Fruit fly (Drosophila melanogaster) whole organism, embryonic: ENCODE measurements around the gene AP-2mu.

Experiments
- Atf6 ChIP-seq: fragments of 200-800 bp; sonication (Bioruptor generic); IDR thresholded peaks from 2 replicates; pipeline ENCODE4 v1.3.6; 2022; ENCODE audit warnings: missing biosample characterization, missing genetic modification characterization
- B-H1 ChIP-seq: fragments of 200-800 bp; sonication (Bioruptor generic); IDR thresholded peaks from 3 replicates; pipeline ENCODE4 v1.3.6; 2022; ENCODE audit warnings: missing biosample characterization, missing genetic modification characterization
- Bdp1 ChIP-seq: fragments of 200-800 bp; sonication (Bioruptor generic); optimal IDR thresholded peaks from 3 replicates; lab custom pipeline; 2016; ENCODE audit warnings: missing biosample characterization, missing genetic modification characterization
- Bgb ChIP-seq: fragments of 200-800 bp; sonication (Bioruptor generic); IDR thresholded peaks from 2 replicates; pipeline ENCODE4 v1.3.6; 2022; ENCODE audit warnings: missing biosample characterization, missing genetic modification characterization; ENCODE audit not compliant: partially characterized antibody
- CG10267 ChIP-seq: fragments of 200-800 bp; sonication (Bioruptor generic); optimal IDR thresholded peaks from 2 replicates; lab custom pipeline; 2018; ENCODE audit warnings: missing biosample characterization, mild to moderate bottlenecking, missing genetic modification characterization, moderate library complexity
- CG10274 ChIP-seq: fragments of 200-800 bp; sonication (Bioruptor generic); optimal IDR thresholded peaks from 3 replicates; lab custom pipeline; 2017; ENCODE audit warnings: missing biosample characterization, mild to moderate bottlenecking, missing genetic modification characterization
- CG11560 ChIP-seq: fragments of 200-800 bp; sonication (Bioruptor generic); IDR thresholded peaks from 3 replicates; pipeline ENCODE4 v1.3.6; 2022; ENCODE audit warnings: missing biosample characterization, missing genetic modification characterization
- CG12391 ChIP-seq: fragments of 200-800 bp; sonication (Bioruptor generic); optimal IDR thresholded peaks from 3 replicates; lab custom pipeline; 2018; ENCODE audit warnings: missing biosample characterization, mild to moderate bottlenecking, missing genetic modification characterization, moderate library complexity
- CG12659 ChIP-seq: fragments of 200-800 bp; sonication (Bioruptor generic); optimal IDR thresholded peaks from 3 replicates; lab custom pipeline; 2017; ENCODE audit warnings: mild to moderate bottlenecking, missing biosample characterization, missing genetic modification reagents, missing genetic modification characterization
- CG12769 ChIP-seq: fragments of 200-800 bp; sonication (Bioruptor generic); optimal IDR thresholded peaks from 2 replicates; lab custom pipeline; 2019; ENCODE audit warnings: missing biosample characterization, mild to moderate bottlenecking, missing genetic modification characterization, moderate library complexity
- CG13624 ChIP-seq: fragments of 200-800 bp; sonication (Bioruptor generic); optimal IDR thresholded peaks from 2 replicates; lab custom pipeline; 2016; ENCODE audit warnings: missing biosample characterization, missing genetic modification characterization
- CG15011 ChIP-seq: fragments of 200-800 bp; sonication (Bioruptor generic); optimal IDR thresholded peaks from 3 replicates; lab custom pipeline; 2018; ENCODE audit warnings: missing biosample characterization, mild to moderate bottlenecking, missing genetic modification characterization
- CG16779 ChIP-seq: fragments of 200-800 bp; sonication (Bioruptor generic); IDR thresholded peaks from 2 replicates; pipeline ENCODE4 v1.3.6; 2022; ENCODE audit warnings: missing biosample characterization, missing genetic modification characterization
- CG17568 ChIP-seq: fragments of 200-800 bp; sonication (Bioruptor generic); optimal IDR thresholded peaks from 2 replicates; lab custom pipeline; 2018; ENCODE audit warnings: missing biosample characterization, mild to moderate bottlenecking, missing genetic modification characterization, moderate library complexity
- CG18262 ChIP-seq: fragments of 200-800 bp; optimal IDR thresholded peaks from 3 replicates; lab custom pipeline; 2019; ENCODE audit warnings: missing biosample characterization, mild to moderate bottlenecking, missing genetic modification characterization, moderate library complexity
- CG2712 ChIP-seq: fragments of 200-800 bp; optimal IDR thresholded peaks from 3 replicates; lab custom pipeline; 2019; ENCODE audit warnings: missing biosample characterization, mild to moderate bottlenecking, missing genetic modification characterization, moderate library complexity
- CG30403 ChIP-seq: fragments of 200-800 bp; sonication (Bioruptor generic); optimal IDR thresholded peaks from 3 replicates; lab custom pipeline; 2016; ENCODE audit warnings: missing biosample characterization, missing genetic modification characterization
- CG31441 ChIP-seq: fragments of 200-800 bp; sonication (Bioruptor generic); IDR thresholded peaks from 2 replicates; pipeline ENCODE4 v1.3.6; 2022; ENCODE audit warnings: missing biosample characterization, missing genetic modification characterization
- CG3281 ChIP-seq: fragments of 200-800 bp; sonication (Bioruptor generic); optimal IDR thresholded peaks from 3 replicates; lab custom pipeline; 2017; ENCODE audit warnings: missing biosample characterization, mild to moderate bottlenecking, missing genetic modification characterization
- CG4360 ChIP-seq: fragments of 200-800 bp; sonication (Bioruptor generic); IDR thresholded peaks from 2 replicates; pipeline ENCODE4 v1.3.6; 2022; ENCODE audit warnings: missing biosample characterization, missing genetic modification characterization
- CG4707 ChIP-seq: fragments of 200-800 bp; sonication (Bioruptor generic); optimal IDR thresholded peaks from 2 replicates; lab custom pipeline; 2018; ENCODE audit warnings: missing biosample characterization, mild to moderate bottlenecking, missing genetic modification characterization, moderate library complexity
- CTCF ChIP-seq: fragments of 200-800 bp; sonication (Bioruptor generic); optimal IDR thresholded peaks from 2 replicates; lab custom pipeline; 2017; ENCODE audit warnings: missing biosample characterization, mild to moderate bottlenecking, missing genetic modification characterization, moderate library complexity
- CoRest ChIP-seq: fragments of 200-800 bp; sonication (Bioruptor generic); optimal IDR thresholded peaks from 3 replicates; lab custom pipeline; 2018; ENCODE audit warnings: missing biosample characterization, mild to moderate bottlenecking, missing genetic modification characterization, moderate library complexity
- Elba2 ChIP-seq: fragments of 200-800 bp; sonication (Bioruptor generic); optimal IDR thresholded peaks from 3 replicates; lab custom pipeline; 2016; ENCODE audit warnings: missing biosample characterization, missing genetic modification characterization
- H2.0 ChIP-seq: fragments of 200-800 bp; sonication (Bioruptor generic); IDR thresholded peaks from 2 replicates; pipeline ENCODE4 v1.3.6; 2022; ENCODE audit warnings: missing biosample characterization, missing genetic modification characterization
- HLH3B ChIP-seq: fragments of 200-800 bp; sonication (Bioruptor generic); IDR thresholded peaks from 2 replicates; pipeline ENCODE4 v1.3.6; 2022; ENCODE audit warnings: missing biosample characterization, missing genetic modification characterization
- NC2β ChIP-seq: fragments of 200-800 bp; sonication (Bioruptor generic); optimal IDR thresholded peaks from 2 replicates; lab custom pipeline; 2016; ENCODE audit warnings: missing biosample characterization, missing genetic modification characterization
- NK7.1 ChIP-seq: fragments of 200-800 bp; sonication (Bioruptor generic); optimal IDR thresholded peaks from 3 replicates; lab custom pipeline; 2016; ENCODE audit warnings: missing biosample characterization, missing genetic modification characterization
- Nf-YB ChIP-seq: fragments of 200-800 bp; sonication (Bioruptor generic); optimal IDR thresholded peaks from 3 replicates; lab custom pipeline; 2019; ENCODE audit warnings: missing biosample characterization, mild to moderate bottlenecking, missing genetic modification characterization, moderate library complexity
- PHDP ChIP-seq: fragments of 200-800 bp; sonication (Bioruptor generic); optimal IDR thresholded peaks from 3 replicates; lab custom pipeline; 2018; ENCODE audit warnings: missing biosample characterization, mild to moderate bottlenecking, missing genetic modification characterization, moderate library complexity
- Scr ChIP-seq: fragments of 200-800 bp; sonication (Bioruptor generic); IDR thresholded peaks from 2 replicates; pipeline ENCODE4 v1.3.6; 2022; ENCODE audit warnings: missing biosample characterization, missing genetic modification characterization; ENCODE audit not compliant: partially characterized antibody
- Side ChIP-seq: fragments of 200-800 bp; sonication (Bioruptor generic); optimal IDR thresholded peaks from 2 replicates; lab custom pipeline; 2016; ENCODE audit warnings: missing biosample characterization, missing genetic modification characterization
- Sox102F ChIP-seq: fragments of 200-800 bp; sonication (Bioruptor generic); optimal IDR thresholded peaks from 2 replicates; lab custom pipeline; 2018; ENCODE audit warnings: missing biosample characterization, mild to moderate bottlenecking, missing genetic modification characterization, moderate library complexity
- Trl ChIP-seq, 3 experiments: fragments of >200 bp in 2 of 3; fragments of 200-800 bp in 1 of 3; sonication (Bioruptor generic) in 1 of 3; optimal IDR thresholded peaks; 2 replicates in 1 of 3; 3 replicates in 2 of 3; lab custom pipeline; 2016 to 2017; ENCODE audit warnings: missing biosample characterization in 1 of 3, missing genetic modification characterization in 1 of 3
- ato ChIP-seq: fragments of 200-800 bp; sonication (Bioruptor generic); IDR thresholded peaks from 2 replicates; pipeline ENCODE4 v1.3.6; 2022; ENCODE audit warnings: missing biosample characterization, missing genetic modification characterization; ENCODE audit not compliant: partially characterized antibody
- crc ChIP-seq: fragments of 200-800 bp; sonication (Bioruptor generic); optimal IDR thresholded peaks from 2 replicates; lab custom pipeline; 2016; ENCODE audit warnings: missing biosample characterization, missing genetic modification characterization
- dimm ChIP-seq: fragments of 200-800 bp; sonication (Bioruptor generic); IDR thresholded peaks from 2 replicates; pipeline ENCODE4 v1.3.6; 2022; ENCODE audit warnings: missing biosample characterization, missing genetic modification characterization
- dpn ChIP-seq, 2 experiments: fragments of 200-800 bp; sonication (Bioruptor generic); optimal IDR thresholded peaks; 3 replicates each; lab custom pipeline; 2016; ENCODE audit warnings: missing biosample characterization in 2 of 2, missing genetic modification characterization in 2 of 2
- exex ChIP-seq: fragments of 200-800 bp; sonication (Bioruptor generic); optimal IDR thresholded peaks from 4 replicates; lab custom pipeline; 2018; ENCODE audit warnings: missing biosample characterization, mild to moderate bottlenecking, missing genetic modification characterization, moderate library complexity
- fru ChIP-seq: fragments of >200 bp; optimal IDR thresholded peaks from 2 replicates; lab custom pipeline; 2017
- gem ChIP-seq: fragments of 200-800 bp; sonication (Bioruptor generic); optimal IDR thresholded peaks from 2 replicates; lab custom pipeline; 2019; ENCODE audit warnings: missing biosample characterization, mild to moderate bottlenecking, missing genetic modification characterization, moderate library complexity
- gsb-n ChIP-seq: fragments of 200-800 bp; sonication (Bioruptor generic); optimal IDR thresholded peaks from 3 replicates; lab custom pipeline; 2018; ENCODE audit warnings: missing biosample characterization, mild to moderate bottlenecking, missing genetic modification characterization
- h ChIP-seq: fragments of >200 bp; optimal IDR thresholded peaks from 2 replicates; lab custom pipeline; 2017
- kay ChIP-seq: fragments of 200-800 bp; sonication (Bioruptor generic); optimal IDR thresholded peaks from 2 replicates; lab custom pipeline; 2016; ENCODE audit warnings: missing biosample characterization, missing genetic modification characterization
- mld ChIP-seq: fragments of 200-800 bp; sonication (Bioruptor generic); IDR thresholded peaks from 3 replicates; pipeline ENCODE4 v1.3.6; 2022; ENCODE audit warnings: missing biosample characterization, missing genetic modification characterization; ENCODE audit not compliant: partially characterized antibody
- nmo ChIP-seq: fragments of 200-800 bp; sonication (Bioruptor generic); optimal IDR thresholded peaks from 2 replicates; lab custom pipeline; 2018; ENCODE audit warnings: missing biosample characterization, mild to moderate bottlenecking, missing genetic modification characterization, moderate library complexity
- pb ChIP-seq: fragments of 200-800 bp; sonication (Bioruptor generic); optimal IDR thresholded peaks from 3 replicates; lab custom pipeline; 2016; ENCODE audit warnings: missing biosample characterization, missing genetic modification characterization
- prd ChIP-seq, 3 experiments: fragments of >200 bp in 2 of 3; fragments of 200-800 bp in 1 of 3; sonication (Bioruptor generic) in 1 of 3; optimal IDR thresholded peaks in 2 of 3; IDR thresholded peaks in 1 of 3; 2 replicates in 2 of 3; 3 replicates in 1 of 3; pipeline versions ENCODE4 v1.3.6 to Lab custom; 2017 to 2022; ENCODE audit warnings: missing biosample characterization in 1 of 3, missing genetic modification characterization in 1 of 3
- tna ChIP-seq: fragments of 200-800 bp; sonication (Bioruptor generic); IDR thresholded peaks from 2 replicates; pipeline ENCODE4 v1.3.6; 2022; ENCODE audit warnings: missing biosample characterization, missing genetic modification characterization; ENCODE audit not compliant: partially characterized antibody

AP-2mu gene

DNA sequence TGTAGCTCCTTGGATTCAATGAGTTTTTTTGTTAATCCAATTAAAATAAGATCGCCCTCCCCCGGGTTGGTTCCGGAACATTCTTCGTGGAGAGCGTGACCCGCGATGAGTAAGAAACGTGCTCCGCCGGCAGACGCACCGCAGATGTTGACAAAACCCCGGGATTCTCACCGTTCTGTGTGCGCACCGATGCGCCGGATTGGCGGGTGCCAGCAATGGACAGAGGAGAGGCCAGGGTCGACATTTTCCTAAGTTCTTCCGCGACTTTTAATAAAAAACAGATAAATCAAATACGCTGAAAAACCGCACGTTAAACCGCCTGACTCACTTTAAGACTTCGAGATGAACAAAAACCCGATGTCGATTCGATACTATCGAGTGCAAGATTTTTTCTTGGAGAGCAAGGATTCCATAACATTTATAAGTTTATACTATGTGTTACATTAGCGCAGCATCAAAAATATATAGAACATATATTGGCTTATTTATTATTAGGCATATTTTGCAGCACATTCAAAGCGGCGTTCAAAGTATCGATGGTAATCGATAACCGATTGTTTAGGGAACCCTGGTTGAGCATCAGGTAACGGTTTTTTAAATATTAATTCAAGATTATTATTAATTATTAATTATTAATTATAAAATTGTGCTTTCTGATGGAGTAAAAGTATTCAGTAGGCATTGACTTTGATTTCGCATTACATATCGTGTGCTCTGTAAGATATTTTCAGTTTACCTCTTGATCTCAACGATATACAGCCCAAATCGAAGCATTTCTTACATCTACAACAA, 29.0 kb downstream of the AP-2mu start, which contains the start of the genes CCT1 and tHMG1 (continued):
- no peak for TF ChIP-seq CG16779 (GFP tag; lab: Robert Waterston, UW)
- no peak for TF ChIP-seq exex (tag; lab: Kevin White, UChicago)
- TF ChIP-seq CG18262, result peak; percentile 32
- TF ChIP-seq gem, result no peak
- no peak for TF ChIP-seq prd (optimal IDR thresholded peaks at IDR 0.05; lab: Kevin White, UChicago)
- TF ChIP-seq prd (GFP tag; IDR thresholded peaks at IDR 0.05; lab: Robert Waterston, UW), result no peak; the same call in 2 of the 3 replicates
- TF ChIP-seq CG15011 (GFP tag; lab: Kevin White, UChicago), result no peak
- TF ChIP-seq Scr (GFP tag; lab: Robert Waterston, UW), result peak; percentile 97
- no peak for TF ChIP-seq CG4360 (GFP tag; lab: Robert Waterston, UW)
- TF ChIP-seq Bgb (GFP tag; lab: Robert Waterston, UW), result peak; percentile 93
- TF ChIP-seq H2.0 (GFP tag; lab: Robert Waterston, UW), result no peak
- TF ChIP-seq pb, result no peak
- TF ChIP-seq fru (lab: Kevin White, UChicago), result no peak
- peak; percentile 62 for TF ChIP-seq CoRest (tag; lab: Kevin White, UChicago)
- TF ChIP-seq nmo, result peak; percentile 52
- no peak for TF ChIP-seq NK7.1 (GFP tag; lab: Kevin White, UChicago)
- no peak for TF ChIP-seq Bdp1 (GFP tag; lab: Kevin White, UChicago)
- peak; percentile 91; the same call in 2 of the 3 replicates for TF ChIP-seq mld (GFP tag; lab: Robert Waterston, UW)
- peak; percentile 73 for TF ChIP-seq CG3281
- peak; percentile 39 for TF ChIP-seq NC2β
- peak; percentile 6 for TF ChIP-seq CG30403 (GFP tag; lab: Kevin White, UChicago)
- no peak for TF ChIP-seq B-H1
- TF ChIP-seq Nf-YB (GFP tag; lab: Kevin White, UChicago), result no peak
- peak; percentile 28 for TF ChIP-seq CG12391 (tag; lab: Kevin White, UChicago)
- TF ChIP-seq gsb-n, result no peak
- peak; percentile 35 for TF ChIP-seq CG12659 (GFP tag; lab: Kevin White, UChicago)
- TF ChIP-seq kay (GFP tag; lab: Kevin White, UChicago), result peak; percentile 88
- no peak for TF ChIP-seq Elba2
- peak; percentile 1 for TF ChIP-seq CG12769 (tag; lab: Kevin White, UChicago)
- TF ChIP-seq CG10274 (GFP tag; lab: Kevin White, UChicago), result no peak
- TF ChIP-seq Trl (optimal IDR thresholded peaks at IDR 0.05; lab: Kevin White, UChicago), result no peak
- no peak for TF ChIP-seq Trl (GFP tag; optimal IDR thresholded peaks at IDR 0.05; lab: Kevin White, UChicago)
- peak; percentile 80 for TF ChIP-seq tna
- no peak for TF ChIP-seq h
- no peak for TF ChIP-seq Sox102F (GFP tag; lab: Kevin White, UChicago)
- no peak for TF ChIP-seq CG31441 (GFP tag; lab: Robert Waterston, UW)
- TF ChIP-seq HLH3B (GFP tag; lab: Robert Waterston, UW), result no peak
- TF ChIP-seq CG4707 (GFP tag; lab: Kevin White, UChicago), result no peak
- no peak for TF ChIP-seq CG17568
- peak; percentile 82 for TF ChIP-seq ato
- no peak for TF ChIP-seq CTCF (GFP tag; lab: Kevin White, UChicago)
- peak; percentile 42 for TF ChIP-seq CG10267
- peak; percentile 57 for TF ChIP-seq CG2712 (tag; lab: Kevin White, UChicago)
- no peak for TF ChIP-seq dimm (GFP tag; lab: Robert Waterston, UW)
- peak; percentile 75; the same call in 2 of the 3 replicates for TF ChIP-seq CG11560 (tag; lab: Robert Waterston, UW)
- peak; percentile 14 for TF ChIP-seq PHDP (tag; lab: Kevin White, UChicago)
- no peak for TF ChIP-seq Side
- TF ChIP-seq crc (GFP tag; lab: Kevin White, UChicago), result no peak
- TF ChIP-seq CG13624 (GFP tag; lab: Kevin White, UChicago), result no peak
- TF ChIP-seq dpn (GFP tag; optimal IDR thresholded peaks at IDR 0.05; lab: Kevin White, UChicago), result peak in 1 of 2 experiments; percentile 1
- no peak for TF ChIP-seq Atf6
